Worm (Caenorhabditis elegans): ENCODE measurements around the gene R151.10.
A peak's percentile ranks its signal among the peaks of the same experiment; 100 is the strongest.

DNA sequence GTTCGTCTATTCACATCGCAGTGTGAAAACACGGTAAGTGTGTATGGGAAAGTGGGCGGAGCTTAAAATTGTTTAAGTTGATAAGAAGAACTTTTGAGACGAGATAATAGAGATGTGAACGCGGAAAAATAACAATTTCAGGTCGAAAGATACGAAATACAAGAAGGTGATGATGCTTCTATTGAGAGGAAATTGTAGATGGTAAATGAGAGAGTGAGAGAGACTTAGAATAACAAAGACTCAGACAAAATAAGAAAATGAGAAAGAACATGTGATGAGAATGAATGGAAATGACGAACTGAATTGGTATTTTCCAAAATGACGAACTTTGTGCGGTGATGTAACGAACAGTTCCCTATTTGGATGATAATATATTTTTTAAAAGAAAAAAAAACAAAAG lies 40.3 kb upstream of the R151.10 start:
- no peak for TF ChIP-seq eor-1 (tag; optimal IDR thresholded peaks at IDR 0.05)
- no peak for TF ChIP-seq nhr-77 (tag; optimal IDR thresholded peaks at IDR 0.05)
- TF ChIP-seq unc-62 (GFP tag; optimal IDR thresholded peaks at IDR 0.05), result no peak
- no peak for TF ChIP-seq egl-27 (tag; optimal IDR thresholded peaks at IDR 0.05)
- peak; percentile 12 for TF ChIP-seq pha-4 (tag; optimal IDR thresholded peaks at IDR 0.05)
- TF ChIP-seq lin-39 (tag; optimal IDR thresholded peaks at IDR 0.05), result no peak
- no peak for TF ChIP-seq tbx-2 (tag; optimal IDR thresholded peaks at IDR 0.05)
- TF ChIP-seq jun-1 (tag; optimal IDR thresholded peaks at IDR 0.05), result no peak
- TF ChIP-seq ceh-82 (tag; optimal IDR thresholded peaks at IDR 0.05), result no peak
- TF ChIP-seq ztf-4 (tag; optimal IDR thresholded peaks at IDR 0.05), result no peak
- no peak for TF ChIP-seq nhr-28 (tag; optimal IDR thresholded peaks at IDR 0.05)
